Fruit fly (Drosophila melanogaster) whole organism, adult: ENCODE data around the gene CG6431.

Source experiments
- CG11617 ChIP-seq: fragments of 200-800 bp; sonication (Bioruptor generic); optimal IDR thresholded peaks from 2 replicates; lab custom pipeline; 2017; ENCODE audit warnings: mild to moderate bottlenecking, missing biosample characterization, missing genetic modification reagents, missing genetic modification characterization
- CG12768 ChIP-seq: fragments of 200-800 bp; sonication (Bioruptor generic); optimal IDR thresholded peaks from 2 replicates; lab custom pipeline; 2017; ENCODE audit warnings: missing biosample characterization, missing genetic modification characterization, mild to moderate bottlenecking, moderate library complexity, missing genetic modification reagents
- CG14711 ChIP-seq: fragments of 200-800 bp; sonication (Bioruptor generic); optimal IDR thresholded peaks from 2 replicates; lab custom pipeline; 2018; ENCODE audit warnings: missing biosample characterization, mild to moderate bottlenecking, missing genetic modification characterization, moderate library complexity
- CG1620 ChIP-seq: fragments of 200-800 bp; sonication (Bioruptor generic); optimal IDR thresholded peaks from 2 replicates; lab custom pipeline; 2016; ENCODE audit warnings: missing biosample characterization, missing genetic modification characterization
- CG33017 ChIP-seq: fragments of 200-800 bp; sonication (Bioruptor generic); optimal IDR thresholded peaks from 2 replicates; lab custom pipeline; 2018; ENCODE audit warnings: missing biosample characterization, mild to moderate bottlenecking, missing genetic modification characterization, moderate library complexity
- CG5204 ChIP-seq: fragments of 200-800 bp; sonication (Bioruptor generic); optimal IDR thresholded peaks from 2 replicates; lab custom pipeline; 2016; ENCODE audit warnings: missing biosample characterization, missing genetic modification characterization
- CG7045 ChIP-seq: fragments of 200-800 bp; sonication (Bioruptor generic); optimal IDR thresholded peaks from 2 replicates; lab custom pipeline; 2017; ENCODE audit warnings: missing biosample characterization, mild to moderate bottlenecking, missing genetic modification characterization
- CG7101 ChIP-seq: fragments of 200-800 bp; sonication (Bioruptor generic); optimal IDR thresholded peaks from 2 replicates; lab custom pipeline; 2018; ENCODE audit warnings: missing biosample characterization, mild to moderate bottlenecking, missing genetic modification characterization, moderate library complexity
- Clk ChIP-seq: fragments of 200-800 bp; sonication (Bioruptor generic); optimal IDR thresholded peaks from 2 replicates; lab custom pipeline; 2017; ENCODE audit warnings: missing biosample characterization, missing genetic modification characterization
- Crg-1 ChIP-seq: fragments of 200-800 bp; sonication (Bioruptor generic); optimal IDR thresholded peaks from 2 replicates; lab custom pipeline; 2016; ENCODE audit warnings: missing biosample characterization, missing genetic modification characterization
- Hr96 ChIP-seq: fragments of 200-800 bp; sonication (Bioruptor generic); optimal IDR thresholded peaks from 2 replicates; lab custom pipeline; 2016; ENCODE audit warnings: missing biosample characterization, missing genetic modification characterization
- Mnt ChIP-seq: fragments of 200-800 bp; sonication (Bioruptor generic); optimal IDR thresholded peaks from 2 replicates; lab custom pipeline; 2016; ENCODE audit warnings: missing biosample characterization, mild to moderate bottlenecking, missing genetic modification characterization
- bab1 ChIP-seq: fragments of 200-800 bp; sonication (Bioruptor generic); optimal IDR thresholded peaks from 3 replicates; lab custom pipeline; 2019; ENCODE audit warnings: missing biosample characterization, mild to moderate bottlenecking, missing genetic modification characterization, moderate library complexity
- cic ChIP-seq: fragments of 200-800 bp; sonication (Bioruptor generic); optimal IDR thresholded peaks from 2 replicates; lab custom pipeline; 2017; ENCODE audit warnings: missing biosample characterization, mild to moderate bottlenecking, missing genetic modification characterization, moderate library complexity
- cnc ChIP-seq, 2 experiments: fragments of >200 bp; optimal IDR thresholded peaks; 2 replicates each; lab custom pipeline; 2017
- kay ChIP-seq: fragments of 200-800 bp; sonication (Bioruptor generic); peaks from one replicate; lab custom pipeline; 2016; ENCODE audit warnings: missing biosample characterization, missing genetic modification characterization, borderline replicate concordance
- ovo ChIP-seq: fragments of 200-800 bp; sonication (Bioruptor generic); optimal IDR thresholded peaks from 2 replicates; lab custom pipeline; 2016; ENCODE audit warnings: missing biosample characterization, missing genetic modification characterization
- pad ChIP-seq: fragments of 200-800 bp; sonication (Bioruptor generic); optimal IDR thresholded peaks from 3 replicates; lab custom pipeline; 2017; ENCODE audit warnings: missing biosample characterization, missing genetic modification characterization, mild to moderate bottlenecking, moderate library complexity, missing genetic modification reagents
- tj ChIP-seq: fragments of 200-800 bp; sonication (Bioruptor generic); optimal IDR thresholded peaks from 3 replicates; lab custom pipeline; 2017; ENCODE audit warnings: missing biosample characterization, mild to moderate bottlenecking, missing genetic modification characterization, moderate library complexity
- toe ChIP-seq: fragments of 200-800 bp; sonication (Bioruptor generic); optimal IDR thresholded peaks from 2 replicates; lab custom pipeline; 2016; ENCODE audit warnings: missing biosample characterization, missing genetic modification characterization

Gene CG6431

DNA sequence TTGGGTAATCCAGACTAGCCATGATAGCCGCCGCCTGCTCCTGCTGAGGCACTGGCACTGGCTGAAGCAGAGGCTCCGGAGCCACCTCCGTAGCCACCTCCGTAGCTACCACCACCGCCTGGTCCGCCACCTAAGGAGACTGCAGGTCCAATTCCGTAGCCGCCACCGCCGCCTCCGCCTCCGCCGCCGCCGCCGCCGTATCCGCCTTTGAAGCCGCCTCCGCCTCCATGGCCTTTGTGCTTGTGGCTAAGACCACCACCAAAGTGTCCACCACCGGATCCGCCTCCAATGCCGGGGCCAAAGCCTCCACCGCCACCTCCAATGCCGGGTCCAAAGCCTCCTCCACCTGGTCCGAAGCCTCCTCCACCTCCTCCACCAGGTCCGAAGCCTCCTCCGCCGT is 31.0 kb upstream of the CG6431 start:
- TF ChIP-seq pad (GFP tag; lab: Kevin White, UChicago) = no peak
- no peak for TF ChIP-seq cnc (optimal IDR thresholded peaks at IDR 0.05; lab: Kevin White, UChicago)
- TF ChIP-seq CG11617 (GFP tag; lab: Kevin White, UChicago) = no peak
- no peak for TF ChIP-seq Clk (GFP tag; lab: Kevin White, UChicago)
- TF ChIP-seq CG1620 (GFP tag; lab: Kevin White, UChicago) = no peak
- TF ChIP-seq CG7045 (GFP tag; lab: Kevin White, UChicago) = no peak
- no peak for TF ChIP-seq Mnt (GFP tag; lab: Kevin White, UChicago)
- no peak for TF ChIP-seq bab1
- TF ChIP-seq cic = no peak
- no peak for TF ChIP-seq kay
- TF ChIP-seq CG12768 (GFP tag; lab: Kevin White, UChicago) = no peak
- TF ChIP-seq CG33017 = no peak
- no peak for TF ChIP-seq Hr96 (GFP tag; lab: Kevin White, UChicago)
- TF ChIP-seq Crg-1 (GFP tag; lab: Kevin White, UChicago) = no peak
- TF ChIP-seq CG7101 = no peak
- TF ChIP-seq toe (GFP tag; lab: Kevin White, UChicago) = no peak
- TF ChIP-seq CG14711 (tag; lab: Kevin White, UChicago) = no peak
- no peak for TF ChIP-seq CG5204
- no peak for TF ChIP-seq ovo (GFP tag; lab: Kevin White, UChicago)

DNA sequence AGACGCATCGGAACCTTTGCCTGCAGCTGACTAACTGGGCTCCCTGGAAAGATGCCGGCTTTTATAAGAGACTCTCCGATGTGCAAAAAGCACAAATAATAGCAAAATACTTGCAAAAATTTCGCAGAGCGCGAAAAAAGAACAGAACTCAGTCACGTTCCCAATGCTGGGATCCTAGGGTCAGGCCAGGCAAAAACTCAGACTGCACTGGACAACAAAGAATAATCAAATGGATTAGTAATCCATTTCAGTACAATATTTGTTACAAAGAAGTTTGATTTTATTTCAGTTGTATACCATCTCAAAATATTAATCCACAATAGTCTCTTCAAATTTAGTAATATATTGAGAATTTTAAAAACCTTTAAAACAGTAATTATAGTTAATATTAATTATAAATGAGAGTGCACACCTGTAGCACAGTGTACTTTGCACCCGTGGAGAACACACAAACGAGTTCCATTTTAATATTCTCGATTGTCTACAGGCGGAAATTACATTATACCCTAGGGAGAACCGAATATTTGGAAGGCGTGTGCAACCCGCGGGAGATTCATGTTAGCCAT is 29.9 kb upstream of the CG6431 start, which contains the start of gene CG17108:
CG17108 (minus strand) TSS at position 51 of the 566 bp plus-strand sequence.
- no peak for TF ChIP-seq toe (GFP tag; lab: Kevin White, UChicago)
- peak; percentile 75 for TF ChIP-seq kay
- TF ChIP-seq CG7101 = peak; percentile 17
- TF ChIP-seq CG33017 = peak; percentile 78
- TF ChIP-seq CG14711 (tag; lab: Kevin White, UChicago) = peak; percentile 38

DNA sequence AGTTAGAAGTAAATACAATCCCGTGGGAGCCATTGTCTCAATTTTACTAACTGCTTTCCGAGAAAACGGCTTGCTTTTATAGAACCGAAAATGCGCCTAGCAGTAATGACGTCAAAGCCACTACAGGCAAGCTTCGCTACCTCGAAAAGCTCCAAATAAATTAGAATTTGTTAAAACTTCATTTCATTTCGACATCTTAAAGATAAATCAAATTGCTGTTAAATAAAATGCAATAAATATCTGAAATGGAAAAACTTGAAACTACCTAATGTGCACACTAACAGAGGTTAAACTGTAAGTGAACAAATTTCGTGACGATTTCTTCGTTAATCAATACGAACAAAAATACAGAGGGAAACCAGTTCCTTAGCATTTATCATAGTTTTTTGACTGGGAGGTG is 26.0 kb upstream of the CG6431 start, which contains the start of gene CG7300:
CG7300 (minus strand) TSS at position 52 of the 400 bp plus-strand sequence.
- TF ChIP-seq tj (no peak), kay (no peak), CG5204 (no peak), CG1620 (GFP tag; lab: Kevin White, UChicago) (no peak), pad (GFP tag; lab: Kevin White, UChicago) (no peak)

DNA sequence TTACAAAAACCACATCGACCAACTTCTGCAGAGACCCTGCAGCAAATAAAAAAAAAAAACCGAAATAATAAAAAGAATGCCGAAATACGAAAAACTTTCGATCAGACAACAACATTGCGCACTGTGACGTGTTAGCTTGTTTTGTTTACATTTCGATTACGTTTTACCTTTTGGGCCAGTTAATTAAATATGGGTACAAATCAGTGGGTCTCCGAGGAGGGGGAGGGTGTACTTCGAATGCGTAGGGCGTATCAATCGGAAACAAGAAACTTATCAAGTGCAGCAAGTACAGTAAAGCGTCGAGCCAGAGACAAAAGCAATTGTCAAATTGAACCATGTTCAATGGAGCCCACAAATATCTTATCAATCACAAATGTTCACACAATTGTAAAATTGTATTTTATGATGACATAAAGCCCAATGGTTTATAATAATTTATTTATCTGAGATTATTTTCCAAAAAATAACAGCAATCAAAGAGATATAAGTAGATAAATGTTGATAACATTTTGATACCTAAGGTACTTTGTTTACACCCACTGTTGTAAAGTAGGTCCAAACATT is 22.4 kb upstream of the CG6431 start, which contains the start of gene Lip1:
Lip1 (minus strand) TSS at position 46 of the 564 bp plus-strand sequence.
- TF ChIP-seq CG1620 (GFP tag; lab: Kevin White, UChicago) = no peak
- no peak for TF ChIP-seq Mnt (GFP tag; lab: Kevin White, UChicago)
- no peak for TF ChIP-seq cnc (optimal IDR thresholded peaks at IDR 0.05; lab: Kevin White, UChicago)
- no peak for TF ChIP-seq cic
- no peak for TF ChIP-seq CG5204
- TF ChIP-seq CG7045 (GFP tag; lab: Kevin White, UChicago) = no peak
- no peak for TF ChIP-seq CG7101
- TF ChIP-seq pad (GFP tag; lab: Kevin White, UChicago) = no peak
- no peak for TF ChIP-seq kay
- no peak for TF ChIP-seq Crg-1 (GFP tag; lab: Kevin White, UChicago)
- TF ChIP-seq ovo (GFP tag; lab: Kevin White, UChicago) = no peak
- TF ChIP-seq Hr96 (GFP tag; lab: Kevin White, UChicago) = no peak
- no peak for TF ChIP-seq bab1
- TF ChIP-seq CG12768 (GFP tag; lab: Kevin White, UChicago) = no peak
- no peak for TF ChIP-seq toe (GFP tag; lab: Kevin White, UChicago)
- TF ChIP-seq CG11617 (GFP tag; lab: Kevin White, UChicago) = no peak

DNA sequence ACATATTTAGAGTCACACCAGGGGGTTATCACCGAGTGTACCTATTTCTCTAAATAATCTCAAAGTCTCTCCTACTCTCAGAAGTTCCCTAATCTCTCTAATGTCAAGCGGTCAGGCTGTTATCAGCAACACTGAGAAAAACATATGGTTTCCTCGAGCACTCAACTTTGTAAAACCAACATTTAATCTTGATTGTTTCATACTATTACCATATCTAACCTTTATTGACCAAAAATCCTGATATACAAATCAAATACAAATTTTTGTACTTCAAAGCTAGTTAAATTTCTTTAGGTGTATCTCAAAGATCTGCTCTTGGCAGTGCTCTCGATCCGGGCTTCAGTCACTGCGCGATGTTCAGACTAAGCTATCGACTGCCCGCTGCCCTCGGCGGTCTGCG is 20.7 kb upstream of the CG6431 start, which contains the start of gene CG6415:
CG6415 (plus strand) TSS at position 341 of the 400 bp plus-strand sequence.
- peak; percentile 86 for TF ChIP-seq CG12768 (GFP tag; lab: Kevin White, UChicago)
- TF ChIP-seq CG5204 = peak; percentile 83
- TF ChIP-seq tj = peak; percentile 45
- TF ChIP-seq kay = no peak
- TF ChIP-seq Clk (GFP tag; lab: Kevin White, UChicago) = peak; percentile 57
- peak; percentile 72 for TF ChIP-seq toe (GFP tag; lab: Kevin White, UChicago)
- peak; percentile 78 for TF ChIP-seq CG7045 (GFP tag; lab: Kevin White, UChicago)
- peak; percentile 92 for TF ChIP-seq CG33017
- TF ChIP-seq CG14711 (tag; lab: Kevin White, UChicago) = peak; percentile 75
- TF ChIP-seq ovo (GFP tag; lab: Kevin White, UChicago) = no peak
- TF ChIP-seq cnc (optimal IDR thresholded peaks at IDR 0.05; lab: Kevin White, UChicago) = no peak
- peak; percentile 36 for TF ChIP-seq cic
- peak; percentile 75 for TF ChIP-seq Hr96 (GFP tag; lab: Kevin White, UChicago)
- TF ChIP-seq CG11617 (GFP tag; lab: Kevin White, UChicago) = peak; percentile 70
- TF ChIP-seq CG1620 (GFP tag; lab: Kevin White, UChicago) = peak; percentile 7
- TF ChIP-seq CG7101 = peak; percentile 89
- TF ChIP-seq bab1 = no peak
- peak; percentile 58 for TF ChIP-seq Mnt (GFP tag; lab: Kevin White, UChicago)
- peak; percentile 10 for TF ChIP-seq Crg-1 (GFP tag; lab: Kevin White, UChicago)
- TF ChIP-seq pad (GFP tag; lab: Kevin White, UChicago) = peak; percentile 59

DNA sequence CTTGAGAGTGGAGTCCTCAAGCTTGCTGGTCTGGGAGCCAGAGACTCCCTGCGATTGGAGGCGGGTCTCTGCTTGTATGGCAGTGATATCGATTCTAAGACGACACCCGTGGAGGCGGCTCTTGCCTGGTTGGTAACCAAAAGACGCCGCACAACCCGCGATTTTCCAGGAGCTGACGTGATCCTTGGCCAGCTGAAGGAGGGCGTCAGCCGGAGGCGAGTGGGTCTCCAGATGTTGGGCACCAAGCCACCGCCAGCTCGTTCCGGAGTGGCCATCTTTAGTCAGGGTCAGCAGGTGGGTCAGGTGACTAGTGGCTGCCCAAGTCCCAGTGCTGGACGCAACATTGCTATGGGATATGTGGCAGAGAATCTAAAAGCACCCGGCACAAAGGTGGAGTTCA is 19.6 kb upstream of the CG6431 start:
- TF ChIP-seq bab1 = no peak
- no peak for TF ChIP-seq ovo (GFP tag; lab: Kevin White, UChicago)
- no peak for TF ChIP-seq CG14711 (tag; lab: Kevin White, UChicago)
- TF ChIP-seq cic = no peak
- no peak for TF ChIP-seq CG1620 (GFP tag; lab: Kevin White, UChicago)
- TF ChIP-seq CG7045 (GFP tag; lab: Kevin White, UChicago) = no peak
- TF ChIP-seq CG12768 (GFP tag; lab: Kevin White, UChicago) = no peak
- no peak for TF ChIP-seq Clk (GFP tag; lab: Kevin White, UChicago)
- TF ChIP-seq Mnt (GFP tag; lab: Kevin White, UChicago) = no peak
- no peak for TF ChIP-seq cnc (optimal IDR thresholded peaks at IDR 0.05; lab: Kevin White, UChicago)
- TF ChIP-seq Crg-1 (GFP tag; lab: Kevin White, UChicago) = no peak
- TF ChIP-seq CG33017 = no peak
- no peak for TF ChIP-seq pad (GFP tag; lab: Kevin White, UChicago)
